Worm (Caenorhabditis elegans) whole organism, early embryonic: ENCODE results near the gene R08F11.4.

Source experiments
- B0310.2 ChIP-seq: sonication (generic microtip); optimal IDR thresholded peaks from 2 replicates; lab custom pipeline; 2016; ENCODE audit warnings: mild to moderate bottlenecking, missing genetic modification characterization, missing compliant biosample characterization
- F13C5.2 ChIP-seq: sonication (generic microtip); optimal IDR thresholded peaks from 2 replicates; lab custom pipeline; 2017; ENCODE audit warnings: mild to moderate bottlenecking, missing genetic modification characterization, inconsistent platforms, missing compliant biosample characterization
- aly-1 ChIP-seq: sonication (generic microtip); optimal IDR thresholded peaks from 2 replicates; lab custom pipeline; 2016; ENCODE audit warnings: missing genetic modification characterization, missing compliant biosample characterization
- ama-1 ChIP-seq: fragments of 150-350 bp; optimal IDR thresholded peaks from 2 replicates; lab custom pipeline; 2014
- ceh-13 ChIP-seq: fragments of 200-800 bp; sonication (Bioruptor generic); optimal IDR thresholded peaks from 2 replicates; lab custom pipeline; 2018; ENCODE audit warnings: mild to moderate bottlenecking, missing genetic modification characterization, missing compliant biosample characterization
- ets-7 ChIP-seq: sonication (generic microtip); optimal IDR thresholded peaks from 2 replicates; lab custom pipeline; 2016; ENCODE audit warnings: missing genotype, missing genetic modification characterization, missing compliant biosample characterization
- flt-1 ChIP-seq: fragments of 200-800 bp; sonication (Bioruptor generic); IDR thresholded peaks from 2 replicates; pipeline ENCODE4 v1.3.6; 2022; ENCODE audit warnings: missing genetic modification characterization, missing compliant biosample characterization
- hmbx-1 ChIP-seq: sonication (generic microtip); optimal IDR thresholded peaks from 2 replicates; lab custom pipeline; 2016; ENCODE audit warnings: mild to moderate bottlenecking, missing genetic modification characterization, missing compliant biosample characterization
- hmg-4 ChIP-seq: fragments of 200-800 bp; sonication (Bioruptor generic); optimal IDR thresholded peaks from 2 replicates; lab custom pipeline; 2018; ENCODE audit warnings: mild to moderate bottlenecking, missing genetic modification characterization, missing compliant biosample characterization
- hnd-1 ChIP-seq: sonication (generic microtip); optimal IDR thresholded peaks from 2 replicates; lab custom pipeline; 2016; ENCODE audit warnings: missing genetic modification characterization, missing compliant biosample characterization
- scrt-1 ChIP-seq: fragments of 200-800 bp; sonication (Bioruptor generic); IDR thresholded peaks from 2 replicates; pipeline ENCODE4 v1.3.6; 2022; ENCODE audit warnings: missing genetic modification characterization, missing compliant biosample characterization
- sea-1 ChIP-seq: fragments of 200-800 bp; sonication (Bioruptor generic); conservative IDR thresholded peaks from 2 replicates; pipeline ENCODE4 v1.3.6; 2022; ENCODE audit warnings: missing genetic modification characterization, missing compliant biosample characterization
- tbx-11 ChIP-seq: fragments of 200-800 bp; sonication (Bioruptor generic); IDR thresholded peaks from 2 replicates; pipeline ENCODE4 v1.3.6; 2022; ENCODE audit warnings: missing genetic modification characterization, missing compliant biosample characterization
- tbx-37 ChIP-seq: fragments of 200-800 bp; sonication (Bioruptor generic); conservative IDR thresholded peaks from 2 replicates; pipeline ENCODE4 v1.3.6; 2022; ENCODE audit warnings: missing genetic modification reagents, missing genetic modification characterization, missing compliant biosample characterization

DNA sequence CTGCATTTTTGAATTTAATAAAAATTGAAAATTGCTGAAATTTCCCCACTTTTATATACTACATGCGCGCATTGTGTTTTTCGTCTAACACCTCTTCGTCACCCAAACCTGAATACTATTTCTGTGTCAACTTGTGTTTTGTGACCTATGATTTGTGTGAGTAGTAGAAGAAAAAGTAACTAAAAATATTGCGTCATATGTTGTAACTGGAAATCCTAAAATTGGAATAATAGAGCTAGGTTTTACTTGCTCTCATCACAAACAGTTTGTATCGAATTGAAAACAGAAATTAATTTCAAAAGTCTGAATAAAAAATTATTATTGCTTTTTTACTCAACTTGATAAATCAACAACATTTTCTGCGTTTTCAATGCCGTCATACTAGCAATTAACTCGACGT, at the start of gene R08F11.4:
- TF ChIP-seq tbx-11 (GFP tag; lab: Robert Waterston, UW) = no peak
- TF ChIP-seq hnd-1 = no peak
- no peak for TF ChIP-seq ets-7 (tag; lab: Kevin White, UChicago)
- no peak for TF ChIP-seq sea-1 (GFP tag; lab: Robert Waterston, UW)
- no peak for TF ChIP-seq hmbx-1 (tag; lab: Kevin White, UChicago)
- TF ChIP-seq F13C5.2 (tag; lab: Kevin White, UChicago) = no peak
- TF ChIP-seq flt-1 (GFP tag; lab: Robert Waterston, UW) = no peak
- no peak for TF ChIP-seq ama-1
- no peak for TF ChIP-seq ceh-13
- no peak for TF ChIP-seq aly-1
- no peak for TF ChIP-seq tbx-37 (GFP tag; lab: Robert Waterston, UW)
- no peak for TF ChIP-seq B0310.2 (tag; lab: Kevin White, UChicago)
- TF ChIP-seq hmg-4 (GFP tag; lab: Kevin White, UChicago) = no peak
- no peak for TF ChIP-seq scrt-1 (GFP tag; lab: Robert Waterston, UW)
